Worm (Caenorhabditis elegans) whole organism, L1 larva: Measurements from ENCODE around the gene H18N23.2.

Experiments
- C04F5.9 ChIP-seq: sonication (generic microtip); optimal IDR thresholded peaks from 2 replicates; lab custom pipeline; 2016; ENCODE audit warnings: missing genetic modification characterization, missing compliant biosample characterization
- C16A3.4 ChIP-seq: fragments of 150-350 bp; optimal IDR thresholded peaks from 2 replicates; lab custom pipeline; 2014; ENCODE audit warnings: missing biosample characterization, missing genetic modification characterization
- C34B4.2 ChIP-seq: sonication (generic microtip); optimal IDR thresholded peaks from 2 replicates; lab custom pipeline; 2017; ENCODE audit warnings: mild to moderate bottlenecking, missing genetic modification characterization, missing compliant biosample characterization
- Y116A8C.19 ChIP-seq: sonication (generic microtip); optimal IDR thresholded peaks from 2 replicates; lab custom pipeline; 2016; ENCODE audit warnings: missing compliant biosample characterization, missing genetic modification characterization, borderline replicate concordance
- aha-1 ChIP-seq: fragments of 150-350 bp; optimal IDR thresholded peaks from 2 replicates; lab custom pipeline; 2014; ENCODE audit warnings: missing biosample characterization, missing genetic modification characterization
- ama-1 ChIP-seq: fragments of 150-350 bp; optimal IDR thresholded peaks from 2 replicates; lab custom pipeline; 2014
- ceh-88 ChIP-seq: fragments of 200-800 bp; sonication (Bioruptor generic); IDR thresholded peaks from 2 replicates; pipeline ENCODE4 v1.3.6; 2022; ENCODE audit warnings: missing genetic modification characterization, missing compliant biosample characterization
- dsc-1 ChIP-seq: sonication (generic microtip); optimal IDR thresholded peaks from 2 replicates; lab custom pipeline; 2016; ENCODE audit warnings: mild to moderate bottlenecking, missing genetic modification characterization, missing compliant biosample characterization
- ets-5 ChIP-seq: fragments of 200-800 bp; sonication (Bioruptor generic); IDR thresholded peaks from 2 replicates; pipeline ENCODE4 v1.3.6; 2022; ENCODE audit warnings: missing genetic modification characterization, missing compliant biosample characterization
- fkh-4 ChIP-seq: sonication (generic microtip); optimal IDR thresholded peaks from 2 replicates; lab custom pipeline; 2016; ENCODE audit warnings: missing compliant biosample characterization, missing genetic modification characterization, borderline replicate concordance
- fos-1 ChIP-seq: fragments of 150-350 bp; optimal IDR thresholded peaks from 2 replicates; lab custom pipeline; 2014; ENCODE audit warnings: missing biosample characterization, missing genetic modification characterization
- grh-1 ChIP-seq: fragments of 200-800 bp; sonication (Bioruptor generic); IDR thresholded peaks from 2 replicates; pipeline ENCODE4 v1.3.6; 2022; ENCODE audit warnings: missing genetic modification reagents, missing genetic modification characterization, missing compliant biosample characterization
- hlh-4 ChIP-seq: sonication (generic microtip); optimal IDR thresholded peaks from 2 replicates; lab custom pipeline; 2016; ENCODE audit warnings: mild to moderate bottlenecking, missing genetic modification characterization, missing compliant biosample characterization
- hpl-2 ChIP-seq: fragments of 150-350 bp; optimal IDR thresholded peaks from 2 replicates; lab custom pipeline; 2014; ENCODE audit warnings: missing biosample characterization, missing genetic modification reagents, missing genetic modification characterization
- irx-1 ChIP-seq: sonication (generic microtip); optimal IDR thresholded peaks from 2 replicates; lab custom pipeline; 2016; ENCODE audit warnings: missing genetic modification characterization, missing compliant biosample characterization
- jun-1 ChIP-seq: fragments of 150-350 bp; optimal IDR thresholded peaks from 2 replicates; lab custom pipeline; 2014; ENCODE audit warnings: missing biosample characterization, missing genetic modification reagents, missing genetic modification characterization
- lin-13 ChIP-seq: fragments of 150-350 bp; optimal IDR thresholded peaks from 2 replicates; lab custom pipeline; 2014; ENCODE audit warnings: missing biosample characterization, missing genetic modification reagents, missing genetic modification characterization
- lin-14 ChIP-seq: fragments of 200-800 bp; sonication (Bioruptor generic); optimal IDR thresholded peaks from 2 replicates; lab custom pipeline; 2018; ENCODE audit warnings: mild to moderate bottlenecking, missing genetic modification characterization, moderate library complexity, missing compliant biosample characterization
- lin-15B ChIP-seq: fragments of 150-350 bp; sonication (generic microtip); optimal IDR thresholded peaks from 3 replicates; lab custom pipeline; 2014; ENCODE audit warnings: missing biosample characterization, missing genetic modification characterization
- lir-3 ChIP-seq: sonication (generic microtip); optimal IDR thresholded peaks from 2 replicates; lab custom pipeline; 2016; ENCODE audit warnings: mild to moderate bottlenecking, missing genetic modification characterization, moderate library complexity, missing compliant biosample characterization; ENCODE audit not compliant: poor library complexity
- mdl-1 ChIP-seq, 2 experiments: fragments of 150-350 bp; optimal IDR thresholded peaks; 2 replicates each; lab custom pipeline; 2014 to 2017; ENCODE audit warnings: missing biosample characterization in 2 of 2, missing genetic modification characterization in 2 of 2, inconsistent platforms in 1 of 2
- mep-1 ChIP-seq: fragments of 150-350 bp; optimal IDR thresholded peaks from 2 replicates; lab custom pipeline; 2014; ENCODE audit warnings: missing biosample characterization, missing genetic modification characterization
- nhr-11 ChIP-seq: fragments of 150-350 bp; optimal IDR thresholded peaks from 2 replicates; lab custom pipeline; 2014; ENCODE audit warnings: missing biosample characterization, missing genetic modification characterization
- nhr-12 ChIP-seq: sonication (generic microtip); optimal IDR thresholded peaks from 2 replicates; lab custom pipeline; 2017; ENCODE audit warnings: missing biosample characterization, missing genetic modification characterization
- nhr-19 ChIP-seq: fragments of 200-800 bp; sonication (Bioruptor generic); conservative IDR thresholded peaks from 2 replicates; pipeline ENCODE4 v1.3.6; 2022; ENCODE audit warnings: missing genetic modification characterization, missing compliant biosample characterization
- nhr-28 ChIP-seq: fragments of 150-350 bp; optimal IDR thresholded peaks from 2 replicates; lab custom pipeline; 2014; ENCODE audit warnings: missing biosample characterization, missing genetic modification characterization
- nhr-47 ChIP-seq: sonication (generic microtip); optimal IDR thresholded peaks from 2 replicates; lab custom pipeline; 2016; ENCODE audit warnings: mild to moderate bottlenecking, missing genetic modification characterization, moderate library complexity, missing compliant biosample characterization
- nhr-71 ChIP-seq: sonication (generic microtip); optimal IDR thresholded peaks from 2 replicates; lab custom pipeline; 2016; ENCODE audit warnings: mild to moderate bottlenecking, missing genetic modification characterization, moderate library complexity, missing compliant biosample characterization
- nhr-85 ChIP-seq: sonication (generic microtip); peaks from one replicate; lab custom pipeline; 2016; ENCODE audit warnings: missing genetic modification characterization, inconsistent platforms, missing compliant biosample characterization
- nhr-90 ChIP-seq: sonication (generic microtip); optimal IDR thresholded peaks from 2 replicates; lab custom pipeline; 2016; ENCODE audit warnings: mild to moderate bottlenecking, missing genetic modification characterization, missing compliant biosample characterization; ENCODE audit not compliant: poor library complexity
- pag-3 ChIP-seq: sonication (generic microtip); optimal IDR thresholded peaks from 2 replicates; lab custom pipeline; 2017; ENCODE audit warnings: missing genetic modification characterization, mild to moderate bottlenecking, missing compliant biosample characterization, antibody characterized with exemption, borderline replicate concordance; ENCODE audit not compliant: insufficient read depth
- rnt-1 ChIP-seq: sonication (generic microtip); optimal IDR thresholded peaks from 2 replicates; lab custom pipeline; 2016; ENCODE audit warnings: mild to moderate bottlenecking, missing genetic modification characterization, moderate library complexity, missing compliant biosample characterization
- skn-1 ChIP-seq: fragments of 150-350 bp; optimal IDR thresholded peaks from 2 replicates; lab custom pipeline; 2014; ENCODE audit warnings: missing biosample characterization, missing genetic modification characterization
- snpc-4 ChIP-seq: fragments of 150-350 bp; optimal IDR thresholded peaks from 2 replicates; lab custom pipeline; 2014; ENCODE audit warnings: missing biosample characterization, missing genetic modification characterization
- snu-23 ChIP-seq: sonication (generic microtip); optimal IDR thresholded peaks from 2 replicates; lab custom pipeline; 2016; ENCODE audit warnings: missing genetic modification characterization, missing compliant biosample characterization
- sptf-1 ChIP-seq: fragments of 150-350 bp; optimal IDR thresholded peaks from 2 replicates; lab custom pipeline; 2014; ENCODE audit warnings: missing biosample characterization, missing genetic modification characterization
- sup-37 ChIP-seq: fragments of 200-800 bp; sonication (Bioruptor generic); optimal IDR thresholded peaks from 2 replicates; lab custom pipeline; 2018; ENCODE audit warnings: mild to moderate bottlenecking, missing genetic modification characterization, missing compliant biosample characterization
- swsn-7 ChIP-seq: sonication (generic microtip); optimal IDR thresholded peaks from 2 replicates; lab custom pipeline; 2016; ENCODE audit warnings: missing genetic modification characterization, missing compliant biosample characterization
- tbx-2 ChIP-seq: sonication (generic microtip); optimal IDR thresholded peaks from 2 replicates; lab custom pipeline; 2016; ENCODE audit warnings: missing genetic modification characterization, missing compliant biosample characterization
- tlp-1 ChIP-seq: fragments of 150-350 bp; optimal IDR thresholded peaks from 2 replicates; lab custom pipeline; 2014; ENCODE audit warnings: missing biosample characterization, missing genetic modification characterization
- unc-86 ChIP-seq: sonication (generic microtip); optimal IDR thresholded peaks from 2 replicates; lab custom pipeline; 2016; ENCODE audit warnings: missing genetic modification characterization, missing compliant biosample characterization
- vab-15 ChIP-seq: sonication (generic microtip); optimal IDR thresholded peaks from 2 replicates; lab custom pipeline; 2017; ENCODE audit warnings: missing genotype, mild to moderate bottlenecking, missing genetic modification characterization, missing compliant biosample characterization
- xbp-1 ChIP-seq: sonication (generic microtip); optimal IDR thresholded peaks from 2 replicates; lab custom pipeline; 2016; ENCODE audit warnings: missing genetic modification characterization, missing compliant biosample characterization
- zag-1 ChIP-seq: fragments of 150-350 bp; optimal IDR thresholded peaks from 2 replicates; lab custom pipeline; 2014; ENCODE audit warnings: missing biosample characterization, missing genetic modification characterization
- zip-4 ChIP-seq: fragments of 200-800 bp; sonication (Bioruptor generic); optimal IDR thresholded peaks from 2 replicates; lab custom pipeline; 2018; ENCODE audit warnings: mild to moderate bottlenecking, missing genetic modification characterization, moderate library complexity, missing compliant biosample characterization

H18N23.2 gene

ce11 chrX:17610406-17610981 is 30.2 kb downstream of the H18N23.2 start (continued):
- TF ChIP-seq zip-4 (GFP tag; lab: Kevin White, UChicago) (no peak), tbx-2 (tag; lab: Kevin White, UChicago) (peak; percentile 53), Y116A8C.19 (tag; lab: Kevin White, UChicago) (no peak), C04F5.9 (no peak), xbp-1 (tag; lab: Kevin White, UChicago) (peak; percentile 36), tlp-1 (no peak), lin-14 (GFP tag; lab: Kevin White, UChicago) (peak; percentile 89), fkh-4 (no peak), ets-5 (GFP tag; lab: Robert Waterston, UW) (no peak), nhr-47 (peak; percentile 70), unc-86 (peak; percentile 61), zag-1 (tag; lab: Kevin White, UChicago) (no peak), nhr-11 (tag; lab: Kevin White, UChicago) (no peak), sup-37 (GFP tag; lab: Kevin White, UChicago) (no peak), irx-1 (tag; lab: Kevin White, UChicago) (peak; percentile 31), mep-1 (tag; lab: Kevin White, UChicago) (peak; percentile 43), rnt-1 (tag; lab: Kevin White, UChicago) (peak; percentile 57), nhr-19 (peak; percentile 84), lir-3 (no peak), hpl-2 (no peak), lin-13 (peak; percentile 57), swsn-7 (tag; lab: Kevin White, UChicago) (peak; percentile 53), hlh-4 (tag; lab: Kevin White, UChicago) (no peak), skn-1 (tag; lab: Kevin White, UChicago) (peak; percentile 46), aha-1 (tag; lab: Kevin White, UChicago) (no peak), vab-15 (no peak), dsc-1 (peak; percentile 44), nhr-90 (peak; percentile 27), mdl-1 (tag; optimal IDR thresholded peaks at IDR 0.05; lab: Kevin White, UChicago) (peak in 1 of 2 experiments; percentile 6), snu-23 (GFP tag; lab: Kevin White, UChicago) (peak; percentile 79), nhr-28 (tag; lab: Kevin White, UChicago) (no peak), sptf-1 (tag; lab: Kevin White, UChicago) (no peak), nhr-71 (tag; lab: Kevin White, UChicago) (peak; percentile 80), fos-1 (tag; lab: Kevin White, UChicago) (no peak), lin-15B (tag; lab: Kevin White, UChicago) (no peak), ama-1 (no peak), nhr-85 (tag; lab: Kevin White, UChicago) (peak; percentile 36)

ce11 chrX:17609948-17610347 is 30.7 kb downstream of the H18N23.2 start, which contains the start of gene C16H3.3:
Gene C16H3.3, minus strand, starts transcription at chrX:17610048.
- TF ChIP-seq pag-3 (tag; lab: Kevin White, UChicago) (no peak), C16A3.4 (tag; lab: Kevin White, UChicago) (no peak), nhr-12 (tag; lab: Kevin White, UChicago) (no peak), jun-1 (tag; lab: Kevin White, UChicago) (no peak), snpc-4 (tag; lab: Kevin White, UChicago) (no peak), rnt-1 (tag; lab: Kevin White, UChicago) (no peak), grh-1 (no peak), hpl-2 (no peak), C34B4.2 (tag; lab: Kevin White, UChicago) (no peak), sup-37 (GFP tag; lab: Kevin White, UChicago) (no peak), ceh-88 (GFP tag; lab: Robert Waterston, UW) (no peak)
- TF ChIP-seq, all 84 proteins: peak for 0
